Worm (Caenorhabditis elegans): ENCODE results near the gene cyp-25A2.

The cyp-25A2 gene

ce11 chrIII:3883146-3883545 lies 48.1 kb downstream of the cyp-25A2 start:
- TF ChIP-seq hmg-11 (tag; optimal IDR thresholded peaks at IDR 0.05) (no peak), R02D3.7 (tag; optimal IDR thresholded peaks at IDR 0.05) (no peak), unc-39 (tag; optimal IDR thresholded peaks at IDR 0.05) (no peak), elt-1 (tag; optimal IDR thresholded peaks at IDR 0.05) (no peak), nhr-237 (tag; optimal IDR thresholded peaks at IDR 0.05) (no peak), lsy-12 (tag; optimal IDR thresholded peaks at IDR 0.05) (no peak), egl-5 (tag; optimal IDR thresholded peaks at IDR 0.05) (no peak), nhr-23 (tag; optimal IDR thresholded peaks at IDR 0.05) (no peak), sea-2 (GFP tag; optimal IDR thresholded peaks at IDR 0.05) (no peak), lin-15B (tag; optimal IDR thresholded peaks at IDR 0.05) (no peak), lin-39 (tag; optimal IDR thresholded peaks at IDR 0.05) (no peak), pqm-1 (tag; optimal IDR thresholded peaks at IDR 0.05) (no peak), snpc-4 (tag; optimal IDR thresholded peaks at IDR 0.05) (no peak), ceh-28 (tag; optimal IDR thresholded peaks at IDR 0.05) (no peak), nhr-28 (tag; optimal IDR thresholded peaks at IDR 0.05) (no peak), fkh-10 (GFP tag; optimal IDR thresholded peaks at IDR 0.05) (no peak), tbx-2 (tag; optimal IDR thresholded peaks at IDR 0.05) (no peak), nhr-76 (tag; optimal IDR thresholded peaks at IDR 0.05) (no peak), nhr-12 (tag; optimal IDR thresholded peaks at IDR 0.05) (no peak)
